Fruit fly (Drosophila melanogaster): ENCODE measurements around the gene Rpn13R.
A peak's percentile ranks its signal among the peaks of the same experiment; 100 is the strongest.

Gene Rpn13R

DNA sequence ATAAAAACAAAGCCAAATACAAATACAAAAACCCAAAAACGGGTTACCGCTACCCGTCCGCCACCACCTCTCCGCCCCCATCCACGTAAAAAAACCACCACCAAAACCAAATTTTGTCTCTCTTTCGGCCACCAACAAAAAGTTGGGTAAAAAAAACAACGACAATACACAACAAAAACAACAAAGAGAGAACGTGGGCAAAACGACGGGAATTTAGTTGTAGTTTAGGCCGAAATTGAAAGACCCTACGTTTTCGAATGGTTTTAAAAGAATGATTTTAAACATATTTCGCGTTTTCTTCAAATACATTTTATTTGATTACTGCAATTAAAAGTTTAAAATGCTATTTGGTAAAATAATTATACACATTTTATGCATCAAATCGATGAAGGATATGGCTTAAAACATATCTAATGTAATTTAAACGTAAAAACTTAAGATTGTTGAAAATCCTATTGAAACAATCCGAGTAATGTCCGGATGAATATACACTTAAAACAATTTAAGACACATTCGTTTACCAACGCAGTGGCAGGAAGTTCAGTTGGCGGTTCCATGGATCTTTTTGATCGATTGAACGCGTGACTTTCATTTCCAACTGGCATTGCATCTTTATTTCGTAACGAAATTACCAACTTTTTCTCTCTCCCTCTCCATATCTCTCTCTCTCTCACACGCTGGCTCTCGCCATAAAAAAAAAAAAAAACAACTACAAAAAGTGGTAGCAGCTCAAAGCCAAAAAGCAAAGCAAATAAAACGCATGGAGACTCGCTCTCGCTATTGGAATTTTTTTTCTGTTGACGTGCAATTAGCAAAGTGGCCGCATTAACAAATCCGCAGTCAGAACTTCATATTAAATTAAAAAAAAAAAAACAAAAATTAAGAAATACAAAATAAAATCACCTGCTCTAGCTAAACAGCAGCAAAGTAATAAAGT is 44.7 kb upstream of the Rpn13R start (continued):
- TF ChIP-seq Eip74EF (GFP tag; optimal IDR thresholded peaks at IDR 0.05): peak in 1 of 2 experiments; percentile 37
- TF ChIP-seq CG10274 (GFP tag; optimal IDR thresholded peaks at IDR 0.05): peak; percentile 96
- no peak for TF ChIP-seq maf-S (GFP tag; optimal IDR thresholded peaks at IDR 0.05)
- TF ChIP-seq HHEX (GFP tag; optimal IDR thresholded peaks at IDR 0.05): peak; percentile 53
- TF ChIP-seq CG12071 (GFP tag; optimal IDR thresholded peaks at IDR 0.05): peak; percentile 8
- TF ChIP-seq Rx (GFP tag; IDR thresholded peaks at IDR 0.05): 0 out of 2 replicates have a peak, but pooled peaks have one; percentile 12
- peak; percentile 48 for TF ChIP-seq HLH54F (GFP tag; optimal IDR thresholded peaks at IDR 0.05)
- TF ChIP-seq CG2120 (GFP tag; optimal IDR thresholded peaks at IDR 0.05): peak; percentile 73
- TF ChIP-seq CG6654 (GFP tag; optimal IDR thresholded peaks at IDR 0.05): peak; percentile 10
- TF ChIP-seq mam (GFP tag; optimal IDR thresholded peaks at IDR 0.05): peak; percentile 51
- peak; percentile 67 for TF ChIP-seq CG3281 (GFP tag; optimal IDR thresholded peaks at IDR 0.05)
- TF ChIP-seq pho (GFP tag; optimal IDR thresholded peaks at IDR 0.05): peak; percentile 59
- peak; percentile 30 for TF ChIP-seq CG17829 (tag; optimal IDR thresholded peaks at IDR 0.05)
- TF ChIP-seq trem (tag; optimal IDR thresholded peaks at IDR 0.05): peak; percentile 12
- peak; percentile 32 for TF ChIP-seq CG17385 (GFP tag; optimal IDR thresholded peaks at IDR 0.05)
- TF ChIP-seq CG16863 (GFP tag; optimal IDR thresholded peaks at IDR 0.05): peak; percentile 57
- peak; percentile 23 for TF ChIP-seq CG10654 (GFP tag; optimal IDR thresholded peaks at IDR 0.05)
- peak; percentile 14 for TF ChIP-seq cato (GFP tag; optimal IDR thresholded peaks at IDR 0.05; ENCODE audit: borderline replicate concordance)
- TF ChIP-seq sens (GFP tag): peak; percentile 84
- peak; percentile 63 for TF ChIP-seq sqz (GFP tag; optimal IDR thresholded peaks at IDR 0.05)
- no peak for TF ChIP-seq CG10431 (GFP tag; optimal IDR thresholded peaks at IDR 0.05)
- peak; percentile 29 for TF ChIP-seq cwo (GFP tag; optimal IDR thresholded peaks at IDR 0.05)
- no peak for TF ChIP-seq sens-2 (GFP tag; IDR thresholded peaks at IDR 0.05)
- TF ChIP-seq CG18011 (GFP tag; optimal IDR thresholded peaks at IDR 0.05): peak; percentile 24
- TF ChIP-seq Hmx (GFP tag; optimal IDR thresholded peaks at IDR 0.05): peak; percentile 19
- no peak for TF ChIP-seq grn (GFP tag; optimal IDR thresholded peaks at IDR 0.05)
- peak; percentile 71 for TF ChIP-seq Ssrp (tag; optimal IDR thresholded peaks at IDR 0.05)
- no peak for TF ChIP-seq Opbp (GFP tag; IDR thresholded peaks at IDR 0.05; ENCODE audit: partially characterized antibody)
- no peak; the same call in 2 of the 3 replicates for TF ChIP-seq croc (GFP tag; conservative IDR thresholded peaks at IDR 0.05)
- TF ChIP-seq E2f2 (GFP tag; IDR thresholded peaks at IDR 0.05): 0 out of 2 replicates have a peak, but pooled peaks have one; percentile 15
- peak; percentile 44; the same call in 1 of the 2 replicates for TF ChIP-seq CG9932 (GFP tag; IDR thresholded peaks at IDR 0.05)
- peak; percentile 47 for TF ChIP-seq Hsf (GFP tag; optimal IDR thresholded peaks at IDR 0.05)
- peak; percentile 40 for TF ChIP-seq CG1529 (GFP tag; optimal IDR thresholded peaks at IDR 0.05)
- TF ChIP-seq CG1832 (GFP tag; optimal IDR thresholded peaks at IDR 0.05): peak; percentile 19
- TF ChIP-seq Elba2 (GFP tag; optimal IDR thresholded peaks at IDR 0.05): no peak
- no peak for TF ChIP-seq CG14014 (GFP tag; IDR thresholded peaks at IDR 0.05)
- no peak for TF ChIP-seq so (GFP tag; IDR thresholded peaks at IDR 0.05)
- TF ChIP-seq CG15011 (GFP tag; optimal IDR thresholded peaks at IDR 0.05): peak; percentile 18
- TF ChIP-seq seq (GFP tag; IDR thresholded peaks at IDR 0.05): no peak; the same call in 1 of the 2 replicates
- TF ChIP-seq Hmr (GFP tag; optimal IDR thresholded peaks at IDR 0.05): peak; percentile 41
- TF ChIP-seq BEAF-32 (GFP tag; optimal IDR thresholded peaks at IDR 0.05): no peak
- peak; percentile 28 for TF ChIP-seq bab2 (GFP tag; optimal IDR thresholded peaks at IDR 0.05)
- 0 out of 2 replicates have a peak, but pooled peaks have one; percentile 24 for TF ChIP-seq Nf-YA (GFP tag; IDR thresholded peaks at IDR 0.05)
- TF ChIP-seq CG11695 (GFP tag; IDR thresholded peaks at IDR 0.05): 0 out of 3 replicates have a peak, but pooled peaks have one; percentile 43
- TF ChIP-seq E2f1 (GFP tag; IDR thresholded peaks at IDR 0.05): peak; percentile 27; the same call in 1 of the 2 replicates
- peak; percentile 11 for TF ChIP-seq oc (tag; optimal IDR thresholded peaks at IDR 0.05)
- peak; percentile 6 for TF ChIP-seq Dad (GFP tag; optimal IDR thresholded peaks at IDR 0.05)
- TF ChIP-seq Lpt (GFP tag; optimal IDR thresholded peaks at IDR 0.05): no peak
